Fruit fly (Drosophila melanogaster) whole organism, pupa: Measurements from ENCODE around the gene Ge-1.
A peak's percentile ranks its signal among the peaks of the same experiment; 100 is the strongest.

ENCODE experiments used
- CG14655 ChIP-seq: fragments of 200-800 bp; sonication (Bioruptor generic); optimal IDR thresholded peaks from 3 replicates; lab custom pipeline; 2017; ENCODE audit warnings: mild to moderate bottlenecking, missing biosample characterization, missing genetic modification reagents, missing genetic modification characterization
- CG17806 ChIP-seq: fragments of 200-800 bp; sonication (Bioruptor generic); optimal IDR thresholded peaks from 2 replicates; lab custom pipeline; 2018; ENCODE audit warnings: missing biosample characterization, mild to moderate bottlenecking, missing genetic modification characterization, moderate library complexity
- CG34367 ChIP-seq: fragments of 200-800 bp; sonication (Bioruptor generic); optimal IDR thresholded peaks from 2 replicates; lab custom pipeline; 2018; ENCODE audit warnings: missing biosample characterization, mild to moderate bottlenecking, missing genetic modification characterization
- CG4496 ChIP-seq: fragments of 200-800 bp; sonication (Bioruptor generic); IDR thresholded peaks from 3 replicates; pipeline ENCODE4 v1.3.6; 2022; ENCODE audit warnings: missing biosample characterization, missing genetic modification characterization
- CG8159 ChIP-seq: fragments of 200-800 bp; sonication (Bioruptor generic); optimal IDR thresholded peaks from 3 replicates; lab custom pipeline; 2018; ENCODE audit warnings: missing biosample characterization, mild to moderate bottlenecking, missing genetic modification characterization, moderate library complexity

dm6 chr2L:11065932-11066823 is 34.5 kb downstream of the Ge-1 start:
- TF ChIP-seq CG8159 (tag; lab: Kevin White, UChicago) (peak; percentile 48), CG34367 (tag; lab: Kevin White, UChicago) (no peak), CG4496 (GFP tag; lab: Robert Waterston, UW) (peak; percentile 51; the same call in 2 of the 3 replicates), CG14655 (GFP tag; lab: Kevin White, UChicago) (peak; percentile 51), CG17806 (peak; percentile 15)
